Fruit fly (Drosophila melanogaster) whole organism, embryonic: ENCODE measurements around the gene cort.

ENCODE experiments used
- Asciz ChIP-seq: fragments of 200-800 bp; sonication (Bioruptor generic); optimal IDR thresholded peaks from 2 replicates; lab custom pipeline; 2017; ENCODE audit warnings: missing biosample characterization, mild to moderate bottlenecking, missing genetic modification characterization, missing genetic modification reagents
- CG10274 ChIP-seq: fragments of 200-800 bp; sonication (Bioruptor generic); optimal IDR thresholded peaks from 3 replicates; lab custom pipeline; 2017; ENCODE audit warnings: missing biosample characterization, mild to moderate bottlenecking, missing genetic modification characterization
- CG10654 ChIP-seq: fragments of 200-800 bp; sonication (Bioruptor generic); optimal IDR thresholded peaks from 2 replicates; lab custom pipeline; 2016; ENCODE audit warnings: missing biosample characterization, missing genetic modification characterization
- CG11695 ChIP-seq: fragments of 200-800 bp; sonication (Bioruptor generic); IDR thresholded peaks from 3 replicates; pipeline ENCODE4 v1.3.6; 2022; ENCODE audit warnings: missing biosample characterization, missing genetic modification characterization
- CG11723 ChIP-seq: fragments of 200-800 bp; sonication (Bioruptor generic); optimal IDR thresholded peaks from 2 replicates; lab custom pipeline; 2017; ENCODE audit warnings: missing biosample characterization, mild to moderate bottlenecking, missing genetic modification characterization
- CG12219 ChIP-seq: fragments of 200-800 bp; sonication (Bioruptor generic); optimal IDR thresholded peaks from 3 replicates; lab custom pipeline; 2018; ENCODE audit warnings: missing biosample characterization, mild to moderate bottlenecking, missing genetic modification characterization
- CG1233 ChIP-seq: fragments of 200-800 bp; sonication (Bioruptor generic); optimal IDR thresholded peaks from 4 replicates; lab custom pipeline; 2018; ENCODE audit warnings: missing biosample characterization, mild to moderate bottlenecking, missing genetic modification characterization
- CG12659 ChIP-seq: fragments of 200-800 bp; sonication (Bioruptor generic); optimal IDR thresholded peaks from 3 replicates; lab custom pipeline; 2017; ENCODE audit warnings: mild to moderate bottlenecking, missing biosample characterization, missing genetic modification reagents, missing genetic modification characterization
- CG12744 ChIP-seq: fragments of 200-800 bp; sonication (Bioruptor generic); optimal IDR thresholded peaks from 2 replicates; lab custom pipeline; 2016; ENCODE audit warnings: missing biosample characterization, missing genetic modification characterization
- CG13775 ChIP-seq: fragments of 200-800 bp; sonication (Bioruptor generic); optimal IDR thresholded peaks from 3 replicates; lab custom pipeline; 2017; ENCODE audit warnings: missing biosample characterization, mild to moderate bottlenecking, missing genetic modification characterization
- CG14710 ChIP-seq: fragments of 200-800 bp; sonication (Bioruptor generic); optimal IDR thresholded peaks from 3 replicates; lab custom pipeline; 2019; ENCODE audit warnings: missing biosample characterization, mild to moderate bottlenecking, missing genetic modification characterization, moderate library complexity
- CG1529 ChIP-seq: fragments of 200-800 bp; sonication (Bioruptor generic); optimal IDR thresholded peaks from 3 replicates; lab custom pipeline; 2018; ENCODE audit warnings: missing biosample characterization, missing genetic modification characterization
- CG15601 ChIP-seq: fragments of 200-800 bp; sonication (Bioruptor generic); optimal IDR thresholded peaks from 3 replicates; lab custom pipeline; 2019; ENCODE audit warnings: missing biosample characterization, mild to moderate bottlenecking, missing genetic modification characterization, moderate library complexity
- CG17361 ChIP-seq: fragments of 200-800 bp; sonication (Bioruptor generic); IDR thresholded peaks from 3 replicates; pipeline ENCODE4 v1.3.6; 2022; ENCODE audit warnings: missing biosample characterization, missing genetic modification characterization
- CG17612 ChIP-seq: fragments of 200-800 bp; sonication (Bioruptor generic); IDR thresholded peaks from 2 replicates; pipeline ENCODE4 v1.3.6; 2022; ENCODE audit warnings: missing biosample characterization, missing genetic modification characterization
- CG2202 ChIP-seq: fragments of 200-800 bp; sonication (Bioruptor generic); optimal IDR thresholded peaks from 2 replicates; lab custom pipeline; 2018; ENCODE audit warnings: missing biosample characterization, mild to moderate bottlenecking, missing genetic modification characterization
- CG30403 ChIP-seq: fragments of 200-800 bp; sonication (Bioruptor generic); optimal IDR thresholded peaks from 3 replicates; lab custom pipeline; 2016; ENCODE audit warnings: missing biosample characterization, missing genetic modification characterization
- CG32772 ChIP-seq: fragments of 200-800 bp; sonication (Bioruptor generic); IDR thresholded peaks from 2 replicates; pipeline ENCODE4 v1.3.6; 2022; ENCODE audit warnings: missing biosample characterization, missing genetic modification characterization
- CG3847 ChIP-seq: fragments of 200-800 bp; sonication (Bioruptor generic); IDR thresholded peaks from 2 replicates; pipeline ENCODE4 v1.3.6; 2022; ENCODE audit warnings: missing biosample characterization, missing genetic modification characterization
- CG6765 ChIP-seq: fragments of 200-800 bp; sonication (Bioruptor generic); optimal IDR thresholded peaks from 3 replicates; lab custom pipeline; 2017; ENCODE audit warnings: missing biosample characterization, mild to moderate bottlenecking, missing genetic modification characterization
- CG8924 ChIP-seq: fragments of 200-800 bp; optimal IDR thresholded peaks from 3 replicates; lab custom pipeline; 2019; ENCODE audit warnings: missing biosample characterization, mild to moderate bottlenecking, missing genetic modification characterization, moderate library complexity
- CrebB ChIP-seq: fragments of 200-800 bp; sonication (Bioruptor generic); optimal IDR thresholded peaks from 3 replicates; lab custom pipeline; 2018; ENCODE audit warnings: missing biosample characterization, mild to moderate bottlenecking, missing genetic modification characterization
- Drgx ChIP-seq: fragments of 200-800 bp; sonication (Bioruptor generic); IDR thresholded peaks from 2 replicates; pipeline ENCODE4 v1.3.6; 2022; ENCODE audit warnings: missing biosample characterization, missing genetic modification characterization
- Fer2 ChIP-seq: fragments of 200-800 bp; sonication (Bioruptor generic); optimal IDR thresholded peaks from 2 replicates; lab custom pipeline; 2018; ENCODE audit warnings: missing biosample characterization, mild to moderate bottlenecking, missing genetic modification characterization, moderate library complexity
- Hey ChIP-seq: fragments of 200-800 bp; sonication (Bioruptor generic); optimal IDR thresholded peaks from 3 replicates; lab custom pipeline; 2018; ENCODE audit warnings: missing biosample characterization, mild to moderate bottlenecking, missing genetic modification characterization
- Meics ChIP-seq: fragments of 200-800 bp; sonication (Bioruptor generic); optimal IDR thresholded peaks from 2 replicates; lab custom pipeline; 2017; ENCODE audit warnings: missing biosample characterization, mild to moderate bottlenecking, missing genetic modification characterization
- Rfx ChIP-seq: fragments of 200-800 bp; sonication (Bioruptor generic); IDR thresholded peaks from 2 replicates; pipeline ENCODE4 v1.3.6; 2022; ENCODE audit warnings: missing biosample characterization, missing genetic modification characterization
- Rx ChIP-seq: fragments of 200-800 bp; sonication (Bioruptor generic); IDR thresholded peaks from 2 replicates; pipeline ENCODE4 v1.3.6; 2022; ENCODE audit warnings: missing biosample characterization, missing genetic modification characterization
- Side ChIP-seq: fragments of 200-800 bp; sonication (Bioruptor generic); optimal IDR thresholded peaks from 2 replicates; lab custom pipeline; 2016; ENCODE audit warnings: missing biosample characterization, missing genetic modification characterization
- Sin3A ChIP-seq: fragments of >200 bp; optimal IDR thresholded peaks from 2 replicates; lab custom pipeline; 2018
- ash1 ChIP-seq: fragments of 200-800 bp; sonication (Bioruptor generic); optimal IDR thresholded peaks from 2 replicates; lab custom pipeline; 2018; ENCODE audit warnings: missing biosample characterization, mild to moderate bottlenecking, missing genetic modification characterization
- ato ChIP-seq: fragments of 200-800 bp; sonication (Bioruptor generic); IDR thresholded peaks from 2 replicates; pipeline ENCODE4 v1.3.6; 2022; ENCODE audit warnings: missing biosample characterization, missing genetic modification characterization; ENCODE audit not compliant: partially characterized antibody
- cad ChIP-seq: fragments of >200 bp; optimal IDR thresholded peaks from 2 replicates; lab custom pipeline; 2017; ENCODE audit warnings: missing biosample characterization, missing genetic modification characterization
- cato ChIP-seq: fragments of 200-800 bp; sonication (Bioruptor generic); optimal IDR thresholded peaks from 2 replicates; lab custom pipeline; 2016; ENCODE audit warnings: missing biosample characterization, missing genetic modification characterization, borderline replicate concordance
- dm ChIP-seq: fragments of 200-800 bp; sonication (Bioruptor generic); optimal IDR thresholded peaks from 3 replicates; lab custom pipeline; 2016; ENCODE audit warnings: missing biosample characterization, missing genetic modification characterization
- fu2 ChIP-seq: fragments of 200-800 bp; sonication (Bioruptor generic); optimal IDR thresholded peaks from 2 replicates; lab custom pipeline; 2016; ENCODE audit warnings: missing biosample characterization, missing genetic modification characterization
- gcm ChIP-seq: fragments of 200-800 bp; sonication (Bioruptor generic); optimal IDR thresholded peaks from 2 replicates; lab custom pipeline; 2019; ENCODE audit warnings: missing biosample characterization, mild to moderate bottlenecking, missing genetic modification characterization, moderate library complexity
- gsb-n ChIP-seq: fragments of 200-800 bp; sonication (Bioruptor generic); optimal IDR thresholded peaks from 3 replicates; lab custom pipeline; 2018; ENCODE audit warnings: missing biosample characterization, mild to moderate bottlenecking, missing genetic modification characterization
- lov ChIP-seq, 2 experiments: fragments of 200-800 bp in 1 of 2; fragments of >200 bp in 1 of 2; sonication (Bioruptor generic) in 1 of 2; IDR thresholded peaks in 1 of 2; optimal IDR thresholded peaks in 1 of 2; 2 replicates in 1 of 2; 3 replicates in 1 of 2; pipeline versions ENCODE4 v1.3.6 to Lab custom; 2017 to 2022; ENCODE audit warnings: missing biosample characterization in 1 of 2, missing genetic modification characterization in 1 of 2
- ro ChIP-seq: fragments of 200-800 bp; sonication (Bioruptor generic); IDR thresholded peaks from 2 replicates; pipeline ENCODE4 v1.3.6; 2022; ENCODE audit warnings: missing biosample characterization, missing genetic modification characterization
- salm ChIP-seq: fragments of 200-800 bp; sonication (Bioruptor generic); optimal IDR thresholded peaks from 2 replicates; lab custom pipeline; 2018; ENCODE audit warnings: missing biosample characterization, mild to moderate bottlenecking, missing genetic modification characterization
- sens-2 ChIP-seq: fragments of 200-800 bp; sonication (Bioruptor generic); IDR thresholded peaks from 2 replicates; pipeline ENCODE4 v1.3.6; 2022; ENCODE audit warnings: missing biosample characterization, missing genetic modification characterization
- sr ChIP-seq: fragments of 200-800 bp; sonication (Bioruptor generic); IDR thresholded peaks from 3 replicates; pipeline ENCODE4 v1.3.6; 2022; ENCODE audit warnings: missing biosample characterization, missing genetic modification characterization
- stwl ChIP-seq: fragments of 200-800 bp; sonication (Bioruptor generic); optimal IDR thresholded peaks from 3 replicates; lab custom pipeline; 2018; ENCODE audit warnings: missing biosample characterization, mild to moderate bottlenecking, missing genetic modification characterization, moderate library complexity
- tna ChIP-seq: fragments of 200-800 bp; sonication (Bioruptor generic); IDR thresholded peaks from 2 replicates; pipeline ENCODE4 v1.3.6; 2022; ENCODE audit warnings: missing biosample characterization, missing genetic modification characterization; ENCODE audit not compliant: partially characterized antibody
- trh ChIP-seq: fragments of 200-800 bp; sonication (Bioruptor generic); optimal IDR thresholded peaks from 2 replicates; lab custom pipeline; 2016; ENCODE audit warnings: missing biosample characterization, missing genetic modification characterization
- twi ChIP-seq: fragments of 200-800 bp; optimal IDR thresholded peaks from 2 replicates; lab custom pipeline; 2019; ENCODE audit warnings: missing biosample characterization, mild to moderate bottlenecking, missing genetic modification characterization, moderate library complexity
- unc-4 ChIP-seq: fragments of 200-800 bp; sonication (Bioruptor generic); IDR thresholded peaks from 2 replicates; pipeline ENCODE4 v1.3.6; 2022; ENCODE audit warnings: missing biosample characterization, missing genetic modification characterization; ENCODE audit not compliant: partially characterized antibody
- usp ChIP-seq: fragments of >200 bp; optimal IDR thresholded peaks from 2 replicates; lab custom pipeline; 2017; ENCODE audit warnings: missing biosample characterization, missing genetic modification characterization
- vvl ChIP-seq: fragments of 200-800 bp; sonication (Bioruptor generic); IDR thresholded peaks from 2 replicates; pipeline ENCODE4 v1.3.6; 2022; ENCODE audit warnings: missing biosample characterization, missing genetic modification characterization
- zf30C ChIP-seq: fragments of 200-800 bp; sonication (Bioruptor generic); optimal IDR thresholded peaks from 3 replicates; lab custom pipeline; 2018; ENCODE audit warnings: missing biosample characterization, mild to moderate bottlenecking, missing genetic modification characterization

Gene cort

dm6 chr2L:6693794-6694254 lies 17.4 kb upstream of the cort start (continued):
- TF ChIP-seq Asciz (GFP tag; lab: Kevin White, UChicago) = peak; percentile 23
- no peak for TF ChIP-seq stwl (tag; lab: Kevin White, UChicago)
- TF ChIP-seq CG12744 (GFP tag; lab: Kevin White, UChicago) = no peak
- no peak for TF ChIP-seq lov (optimal IDR thresholded peaks at IDR 0.05; lab: Kevin White, UChicago)
- TF ChIP-seq lov (GFP tag; IDR thresholded peaks at IDR 0.05; lab: Robert Waterston, UW) = no peak
- no peak for TF ChIP-seq CG32772 (GFP tag; lab: Robert Waterston, UW)
- TF ChIP-seq gsb-n = peak; percentile 47
- no peak for TF ChIP-seq ro (GFP tag; lab: Robert Waterston, UW)
- no peak for TF ChIP-seq CG1529 (GFP tag; lab: Kevin White, UChicago)
- no peak for TF ChIP-seq salm (tag; lab: Kevin White, UChicago)
- TF ChIP-seq CG2202 (tag; lab: Kevin White, UChicago) = no peak
- no peak for TF ChIP-seq CG17612
- TF ChIP-seq vvl (GFP tag; lab: Robert Waterston, UW) = 0 out of 2 replicates have a peak, but pooled peaks have one; percentile 12
- TF ChIP-seq dm = no peak
- peak; percentile 2 for TF ChIP-seq Side (GFP tag; lab: Kevin White, UChicago)
- no peak for TF ChIP-seq Rx (GFP tag; lab: Robert Waterston, UW)
- TF ChIP-seq CG14710 (tag; lab: Kevin White, UChicago) = peak; percentile 63
- TF ChIP-seq zf30C (GFP tag; lab: Kevin White, UChicago) = no peak
- TF ChIP-seq CG12219 (GFP tag; lab: Kevin White, UChicago) = peak; percentile 54
- no peak for TF ChIP-seq cato
- TF ChIP-seq cad (GFP tag; lab: Kevin White, UChicago) = no peak
- TF ChIP-seq Fer2 = no peak
- TF ChIP-seq CG15601 = peak; percentile 29
- no peak for TF ChIP-seq CG6765 (GFP tag; lab: Kevin White, UChicago)
- peak; percentile 56 for TF ChIP-seq gcm (GFP tag; lab: Kevin White, UChicago)
- peak; percentile 50 for TF ChIP-seq CG12659 (GFP tag; lab: Kevin White, UChicago)
- no peak for TF ChIP-seq unc-4 (GFP tag; lab: Robert Waterston, UW)
- no peak for TF ChIP-seq ash1 (GFP tag; lab: Kevin White, UChicago)
- TF ChIP-seq Meics (GFP tag; lab: Kevin White, UChicago) = peak; percentile 62
- 0 out of 3 replicates have a peak, but pooled peaks have one; percentile 26 for TF ChIP-seq CG11695 (GFP tag; lab: Robert Waterston, UW)
- TF ChIP-seq CG1233 (GFP tag; lab: Kevin White, UChicago) = peak; percentile 38
- no peak for TF ChIP-seq ato (GFP tag; lab: Robert Waterston, UW)
- TF ChIP-seq usp (GFP tag; lab: Kevin White, UChicago) = no peak
- peak; percentile 83 for TF ChIP-seq CG17361 (GFP tag; lab: Robert Waterston, UW)
- TF ChIP-seq twi = peak; percentile 16
- TF ChIP-seq CG3847 (GFP tag; lab: Robert Waterston, UW) = no peak
- no peak for TF ChIP-seq CG10274 (GFP tag; lab: Kevin White, UChicago)
- TF ChIP-seq CG11723 (GFP tag; lab: Kevin White, UChicago) = peak; percentile 28
- no peak for TF ChIP-seq Hey (tag; lab: Kevin White, UChicago)
- 0 out of 2 replicates have a peak, but pooled peaks have one; percentile 9 for TF ChIP-seq Drgx (GFP tag; lab: Robert Waterston, UW)
- no peak for TF ChIP-seq fu2 (GFP tag; lab: Kevin White, UChicago)
- TF ChIP-seq CG10654 (GFP tag; lab: Kevin White, UChicago) = no peak
- no peak for TF ChIP-seq Sin3A (lab: Kevin White, UChicago)
- TF ChIP-seq sens-2 (GFP tag; lab: Robert Waterston, UW) = no peak
- TF ChIP-seq Rfx (GFP tag; lab: Robert Waterston, UW) = no peak
- TF ChIP-seq CrebB (tag; lab: Kevin White, UChicago) = no peak
- peak; percentile 70 for TF ChIP-seq CG30403 (GFP tag; lab: Kevin White, UChicago)
- peak; percentile 41 for TF ChIP-seq CG13775
- no peak for TF ChIP-seq sr (GFP tag; lab: Robert Waterston, UW)
- no peak for TF ChIP-seq trh (GFP tag; lab: Kevin White, UChicago)
- TF ChIP-seq CG8924 (tag; lab: Kevin White, UChicago) = peak; percentile 72
- TF ChIP-seq tna = no peak
